Worm (Caenorhabditis elegans): ENCODE data around the gene Y39B6A.25.

The Y39B6A.25 gene

ce11 chrV:19019239-19019638 is 7.0 kb upstream of the Y39B6A.25 start:
- TF ChIP-seq mes-4 (tag; optimal IDR thresholded peaks at IDR 0.05) (no peak), somi-1 (GFP tag; optimal IDR thresholded peaks at IDR 0.05) (no peak), rcor-1 (GFP tag; IDR thresholded peaks at IDR 0.05) (no peak), rec-8 (tag; optimal IDR thresholded peaks at IDR 0.05) (no peak), nhr-80 (tag; optimal IDR thresholded peaks at IDR 0.05) (no peak), F55B11.4 (tag; optimal IDR thresholded peaks at IDR 0.05; ENCODE audit: borderline replicate concordance, insufficient read depth) (no peak), F10E7.11 (tag; optimal IDR thresholded peaks at IDR 0.05) (no peak), hlh-12 (tag; optimal IDR thresholded peaks at IDR 0.05) (no peak), ceh-40 (GFP tag; IDR thresholded peaks at IDR 0.05) (no peak), ztf-6 (GFP tag; IDR thresholded peaks at IDR 0.05) (no peak), lin-54 (GFP tag; optimal IDR thresholded peaks at IDR 0.05) (no peak), zim-3 (tag; optimal IDR thresholded peaks at IDR 0.05) (no peak), K11D2.4 (GFP tag; IDR thresholded peaks at IDR 0.05) (no peak), F39B2.1 (GFP tag; IDR thresholded peaks at IDR 0.05) (no peak), F49E8.2 (tag; optimal IDR thresholded peaks at IDR 0.05; ENCODE audit: insufficient read depth) (no peak), ama-1 (optimal IDR thresholded peaks at IDR 0.05) (no peak), ama-1 (GFP tag; optimal IDR thresholded peaks at IDR 0.05) (no peak), lir-1 (GFP tag; conservative IDR thresholded peaks at IDR 0.05) (no peak), attf-3 (GFP tag; conservative IDR thresholded peaks at IDR 0.05) (no peak), Y53G8AR.9 (GFP tag; conservative IDR thresholded peaks at IDR 0.05) (no peak), ZK185.1 (tag; optimal IDR thresholded peaks at IDR 0.05; ENCODE audit: poor library complexity, severe bottlenecking) (no peak)

- TF ChIP-seq ztf-26 (tag; optimal IDR thresholded peaks at IDR 0.05) (no peak), rcor-1 (GFP tag; IDR thresholded peaks at IDR 0.05) (no peak), zfh-2 (GFP tag; conservative IDR thresholded peaks at IDR 0.05) (no peak), F39B2.1 (GFP tag; IDR thresholded peaks at IDR 0.05) (no peak), egl-44 (GFP tag; IDR thresholded peaks at IDR 0.05) (no peak), mes-4 (tag; optimal IDR thresholded peaks at IDR 0.05) (no peak), hrde-1 (tag; optimal IDR thresholded peaks at IDR 0.05; ENCODE audit: borderline replicate concordance) (no peak), repo-1 (tag; optimal IDR thresholded peaks at IDR 0.05) (no peak), rpc-1 (optimal IDR thresholded peaks at IDR 0.05) (no peak), rpc-1 (tag; optimal IDR thresholded peaks at IDR 0.05) (no peak), snpc-3.4 (tag; optimal IDR thresholded peaks at IDR 0.05) (no peak), sptf-2 (GFP tag; optimal IDR thresholded peaks at IDR 0.05) (no peak), dox-1 (GFP tag; IDR thresholded peaks at IDR 0.05) (no peak), D2030.7 (GFP tag; IDR thresholded peaks at IDR 0.05) (no peak)
These were observed 1.6 kb upstream of the Y39B6A.25 start, which contains the start of gene Y39B6A.29 for ce11 chrV:19024683-19025082. Gene Y39B6A.29, minus strand, starts transcription at chrV:19024783.

- TF ChIP-seq mes-4 (tag; optimal IDR thresholded peaks at IDR 0.05) (no peak), F33H1.4 (GFP tag; IDR thresholded peaks at IDR 0.05) (no peak), tbx-9 (tag; optimal IDR thresholded peaks at IDR 0.05; ENCODE audit: borderline replicate concordance) (no peak), gei-17 (GFP tag; optimal IDR thresholded peaks at IDR 0.05) (no peak), mel-28 (tag; optimal IDR thresholded peaks at IDR 0.05; ENCODE audit: borderline replicate concordance) (no peak), F49E8.2 (tag; optimal IDR thresholded peaks at IDR 0.05; ENCODE audit: insufficient read depth) (no peak), rec-8 (tag; optimal IDR thresholded peaks at IDR 0.05) (no peak), zfh-2 (GFP tag; conservative IDR thresholded peaks at IDR 0.05) (no peak), nhr-120 (GFP tag; IDR thresholded peaks at IDR 0.05) (no peak), ccch-3 (GFP tag; optimal IDR thresholded peaks at IDR 0.05) (no peak), mcd-1 (GFP tag; IDR thresholded peaks at IDR 0.05) (no peak), madf-6 (GFP tag; IDR thresholded peaks at IDR 0.05) (no peak), F23B12.7 (tag; optimal IDR thresholded peaks at IDR 0.05; ENCODE audit: insufficient read depth) (no peak), nfya-1 (tag; optimal IDR thresholded peaks at IDR 0.05; ENCODE audit: borderline replicate concordance, insufficient read depth) (no peak), unc-130 (GFP tag; optimal IDR thresholded peaks at IDR 0.05) (no peak), somi-1 (GFP tag; optimal IDR thresholded peaks at IDR 0.05) (no peak), mxl-1 (tag; optimal IDR thresholded peaks at IDR 0.05) (no peak), F10E7.11 (tag; optimal IDR thresholded peaks at IDR 0.05) (no peak), lin-26 (GFP tag; IDR thresholded peaks at IDR 0.05) (no peak)
These were observed 1.1 kb downstream of the Y39B6A.25 start for ce11 chrV:19027338-19027737.

Data from whole organism, young adult.